Fruit fly (Drosophila melanogaster) whole organism, embryonic: ENCODE measurements around the gene PAN3.

Source experiments
- Atf-2 ChIP-seq: fragments of 200-800 bp; sonication (Bioruptor generic); optimal IDR thresholded peaks from 2 replicates; lab custom pipeline; 2016; ENCODE audit warnings: missing biosample characterization, missing genetic modification characterization
- Blimp-1 ChIP-seq: fragments of 200-800 bp; sonication (Bioruptor generic); optimal IDR thresholded peaks from 3 replicates; lab custom pipeline; 2018; ENCODE audit warnings: missing biosample characterization, missing genetic modification characterization, mild to moderate bottlenecking, moderate library complexity, missing genetic modification reagents
- BtbVII ChIP-seq: fragments of 200-800 bp; sonication (Bioruptor generic); optimal IDR thresholded peaks from 3 replicates; lab custom pipeline; 2017; ENCODE audit warnings: missing biosample characterization, mild to moderate bottlenecking, missing genetic modification characterization
- CG12659 ChIP-seq: fragments of 200-800 bp; sonication (Bioruptor generic); optimal IDR thresholded peaks from 3 replicates; lab custom pipeline; 2017; ENCODE audit warnings: mild to moderate bottlenecking, missing biosample characterization, missing genetic modification reagents, missing genetic modification characterization
- CG12769 ChIP-seq: fragments of 200-800 bp; sonication (Bioruptor generic); optimal IDR thresholded peaks from 2 replicates; lab custom pipeline; 2019; ENCODE audit warnings: missing biosample characterization, mild to moderate bottlenecking, missing genetic modification characterization, moderate library complexity
- CG13424 ChIP-seq: fragments of 200-800 bp; sonication (Bioruptor generic); optimal IDR thresholded peaks from 2 replicates; lab custom pipeline; 2019; ENCODE audit warnings: missing biosample characterization, mild to moderate bottlenecking, missing genetic modification characterization, moderate library complexity
- CG13894 ChIP-seq: fragments of 200-800 bp; sonication (Bioruptor generic); optimal IDR thresholded peaks from 3 replicates; lab custom pipeline; 2018; ENCODE audit warnings: missing biosample characterization, mild to moderate bottlenecking, missing genetic modification characterization, moderate library complexity
- CG1603 ChIP-seq: fragments of 200-800 bp; sonication (Bioruptor generic); optimal IDR thresholded peaks from 2 replicates; lab custom pipeline; 2019; ENCODE audit warnings: missing biosample characterization, mild to moderate bottlenecking, missing genetic modification characterization, moderate library complexity
- CG16863 ChIP-seq: fragments of 200-800 bp; sonication (Bioruptor generic); optimal IDR thresholded peaks from 3 replicates; lab custom pipeline; 2016; ENCODE audit warnings: missing biosample characterization, missing genetic modification characterization
- CG17328 ChIP-seq: fragments of 200-800 bp; sonication (Bioruptor generic); IDR thresholded peaks from 2 replicates; pipeline ENCODE4 v1.3.6; 2022; ENCODE audit warnings: missing biosample characterization, missing genetic modification characterization
- CG17802 ChIP-seq: fragments of 200-800 bp; sonication (Bioruptor generic); optimal IDR thresholded peaks from 2 replicates; lab custom pipeline; 2018; ENCODE audit warnings: missing biosample characterization, mild to moderate bottlenecking, missing genetic modification characterization, moderate library complexity
- CG1792 ChIP-seq: fragments of 200-800 bp; sonication (Bioruptor generic); optimal IDR thresholded peaks from 2 replicates; lab custom pipeline; 2016; ENCODE audit warnings: missing biosample characterization, missing genetic modification characterization
- CG31441 ChIP-seq: fragments of 200-800 bp; sonication (Bioruptor generic); IDR thresholded peaks from 2 replicates; pipeline ENCODE4 v1.3.6; 2022; ENCODE audit warnings: missing biosample characterization, missing genetic modification characterization
- CG4282 ChIP-seq: fragments of 200-800 bp; sonication (Bioruptor generic); optimal IDR thresholded peaks from 2 replicates; lab custom pipeline; 2016; ENCODE audit warnings: missing biosample characterization, missing genetic modification characterization
- CG4328 ChIP-seq: fragments of 200-800 bp; sonication (Bioruptor generic); optimal IDR thresholded peaks from 3 replicates; lab custom pipeline; 2017; ENCODE audit warnings: missing biosample characterization, missing genetic modification reagents, missing genetic modification characterization
- CG6683 ChIP-seq: fragments of 200-800 bp; sonication (Bioruptor generic); optimal IDR thresholded peaks from 2 replicates; lab custom pipeline; 2017; ENCODE audit warnings: missing biosample characterization, mild to moderate bottlenecking, missing genetic modification characterization, missing genetic modification reagents
- CG6765 ChIP-seq: fragments of 200-800 bp; sonication (Bioruptor generic); optimal IDR thresholded peaks from 3 replicates; lab custom pipeline; 2017; ENCODE audit warnings: missing biosample characterization, mild to moderate bottlenecking, missing genetic modification characterization
- CG6813 ChIP-seq: fragments of 200-800 bp; sonication (Bioruptor generic); optimal IDR thresholded peaks from 2 replicates; lab custom pipeline; 2017; ENCODE audit warnings: missing biosample characterization, missing genetic modification characterization, mild to moderate bottlenecking, moderate library complexity, missing genetic modification reagents
- CG7745 ChIP-seq: fragments of 200-800 bp; sonication (Bioruptor generic); optimal IDR thresholded peaks from 2 replicates; lab custom pipeline; 2018; ENCODE audit warnings: missing biosample characterization, mild to moderate bottlenecking, missing genetic modification characterization, moderate library complexity
- CG7839 ChIP-seq: fragments of 200-800 bp; sonication (Bioruptor generic); optimal IDR thresholded peaks from 3 replicates; lab custom pipeline; 2018; ENCODE audit warnings: missing biosample characterization, mild to moderate bottlenecking, missing genetic modification characterization, moderate library complexity
- CG7928 ChIP-seq: fragments of 200-800 bp; sonication (Bioruptor generic); optimal IDR thresholded peaks from 2 replicates; lab custom pipeline; 2017; ENCODE audit warnings: missing biosample characterization, mild to moderate bottlenecking, missing genetic modification characterization
- CG8290 ChIP-seq, 3 experiments: fragments of 200-800 bp; sonication (Bioruptor generic); optimal IDR thresholded peaks; 2 replicates each; lab custom pipeline; 2016 to 2019; ENCODE audit warnings: missing biosample characterization in 3 of 3, missing genetic modification characterization in 3 of 3, mild to moderate bottlenecking in 2 of 3, moderate library complexity in 1 of 3
- CG9817 ChIP-seq: fragments of 200-800 bp; sonication (Bioruptor generic); optimal IDR thresholded peaks from 2 replicates; lab custom pipeline; 2018; ENCODE audit warnings: missing biosample characterization, mild to moderate bottlenecking, missing genetic modification characterization, moderate library complexity
- Dad ChIP-seq: fragments of 200-800 bp; sonication (Bioruptor generic); optimal IDR thresholded peaks from 3 replicates; lab custom pipeline; 2016; ENCODE audit warnings: missing biosample characterization, missing genetic modification characterization
- Dfd ChIP-seq, 2 experiments: fragments of >200 bp; optimal IDR thresholded peaks; 2 replicates each; lab custom pipeline; 2017; ENCODE audit warnings: missing biosample characterization in 2 of 2, missing genetic modification characterization in 2 of 2
- Doc2 ChIP-seq: fragments of 200-800 bp; sonication (Bioruptor generic); IDR thresholded peaks from 2 replicates; pipeline ENCODE4 v1.3.6; 2022; ENCODE audit warnings: missing biosample characterization, missing genetic modification characterization
- Ets65A ChIP-seq: fragments of 200-800 bp; sonication (Bioruptor generic); peaks from one replicate; lab custom pipeline; 2016; ENCODE audit warnings: missing biosample characterization, missing genetic modification characterization
- Hand ChIP-seq: fragments of 200-800 bp; sonication (Bioruptor generic); optimal IDR thresholded peaks from 2 replicates; lab custom pipeline; 2017; ENCODE audit warnings: mild to moderate bottlenecking, missing biosample characterization, missing genetic modification reagents, missing genetic modification characterization
- Hmr ChIP-seq: fragments of 200-800 bp; sonication (Bioruptor generic); optimal IDR thresholded peaks from 3 replicates; lab custom pipeline; 2017; ENCODE audit warnings: mild to moderate bottlenecking, missing biosample characterization, missing genetic modification reagents, missing genetic modification characterization
- Max ChIP-seq: fragments of 200-800 bp; sonication (Bioruptor generic); optimal IDR thresholded peaks from 2 replicates; lab custom pipeline; 2016; ENCODE audit warnings: missing biosample characterization, mild to moderate bottlenecking, missing genetic modification characterization
- Oli ChIP-seq: fragments of 200-800 bp; sonication (Bioruptor generic); optimal IDR thresholded peaks from 2 replicates; lab custom pipeline; 2018; ENCODE audit warnings: missing biosample characterization, mild to moderate bottlenecking, missing genetic modification characterization, moderate library complexity
- Poxn ChIP-seq: fragments of 200-800 bp; sonication (Bioruptor generic); IDR thresholded peaks from 2 replicates; pipeline ENCODE4 v1.3.6; 2022; ENCODE audit warnings: missing biosample characterization, missing genetic modification characterization
- Xrp1 ChIP-seq: fragments of 200-800 bp; sonication (Bioruptor generic); IDR thresholded peaks from 2 replicates; pipeline ENCODE4 v1.3.6; 2022; ENCODE audit warnings: missing biosample characterization, missing genetic modification characterization
- abd-A ChIP-seq: fragments of 200-800 bp; sonication (Bioruptor generic); optimal IDR thresholded peaks from 3 replicates; lab custom pipeline; 2019; ENCODE audit warnings: missing biosample characterization, mild to moderate bottlenecking, missing genetic modification characterization, moderate library complexity
- bowl ChIP-seq: fragments of 200-800 bp; sonication (Bioruptor generic); IDR thresholded peaks from 2 replicates; pipeline ENCODE4 v1.3.6; 2022; ENCODE audit warnings: missing biosample characterization, missing genetic modification characterization
- btn ChIP-seq: fragments of 200-800 bp; sonication (Bioruptor generic); optimal IDR thresholded peaks from 2 replicates; lab custom pipeline; 2016; ENCODE audit warnings: missing biosample characterization, missing genetic modification characterization
- chinmo ChIP-seq: fragments of 200-800 bp; sonication (Bioruptor generic); IDR thresholded peaks from 4 replicates; pipeline ENCODE4 v1.3.6; 2022; ENCODE audit warnings: missing biosample characterization, missing genetic modification characterization; ENCODE audit not compliant: partially characterized antibody
- dmrt11E ChIP-seq: fragments of 200-800 bp; sonication (Bioruptor generic); optimal IDR thresholded peaks from 3 replicates; lab custom pipeline; 2018; ENCODE audit warnings: missing biosample characterization, mild to moderate bottlenecking, missing genetic modification characterization, moderate library complexity
- dmrt99B ChIP-seq: fragments of 200-800 bp; sonication (Bioruptor generic); optimal IDR thresholded peaks from 2 replicates; lab custom pipeline; 2018; ENCODE audit warnings: missing biosample characterization, mild to moderate bottlenecking, missing genetic modification characterization, moderate library complexity
- ems ChIP-seq: fragments of 200-800 bp; sonication (Bioruptor generic); optimal IDR thresholded peaks from 3 replicates; lab custom pipeline; 2016; ENCODE audit warnings: missing biosample characterization, missing genetic modification characterization
- eyg ChIP-seq: fragments of 200-800 bp; sonication (Bioruptor generic); optimal IDR thresholded peaks from 3 replicates; lab custom pipeline; 2016; ENCODE audit warnings: missing biosample characterization, missing genetic modification characterization
- hkb ChIP-seq, 2 experiments: fragments of 200-800 bp in 1 of 2; fragments of >200 bp in 1 of 2; sonication (Bioruptor generic) in 1 of 2; IDR thresholded peaks in 1 of 2; optimal IDR thresholded peaks in 1 of 2; 2 replicates each; pipeline versions ENCODE4 v1.3.6 to Lab custom; 2017 to 2022; ENCODE audit warnings: missing biosample characterization in 1 of 2, missing genetic modification characterization in 1 of 2
- kni ChIP-seq: fragments of 200-800 bp; sonication (Bioruptor generic); optimal IDR thresholded peaks from 3 replicates; lab custom pipeline; 2017; ENCODE audit warnings: mild to moderate bottlenecking, missing biosample characterization, missing genetic modification reagents, missing genetic modification characterization
- nmo ChIP-seq: fragments of 200-800 bp; sonication (Bioruptor generic); optimal IDR thresholded peaks from 2 replicates; lab custom pipeline; 2018; ENCODE audit warnings: missing biosample characterization, mild to moderate bottlenecking, missing genetic modification characterization, moderate library complexity
- onecut ChIP-seq: fragments of 200-800 bp; sonication (Bioruptor generic); IDR thresholded peaks from 2 replicates; pipeline ENCODE4 v1.3.6; 2022; ENCODE audit warnings: missing biosample characterization, missing genetic modification characterization
- ranshi ChIP-seq: fragments of 200-800 bp; sonication (Bioruptor generic); IDR thresholded peaks from 2 replicates; pipeline ENCODE4 v1.3.6; 2022; ENCODE audit warnings: missing biosample characterization, missing genetic modification characterization

PAN3 gene

DNA sequence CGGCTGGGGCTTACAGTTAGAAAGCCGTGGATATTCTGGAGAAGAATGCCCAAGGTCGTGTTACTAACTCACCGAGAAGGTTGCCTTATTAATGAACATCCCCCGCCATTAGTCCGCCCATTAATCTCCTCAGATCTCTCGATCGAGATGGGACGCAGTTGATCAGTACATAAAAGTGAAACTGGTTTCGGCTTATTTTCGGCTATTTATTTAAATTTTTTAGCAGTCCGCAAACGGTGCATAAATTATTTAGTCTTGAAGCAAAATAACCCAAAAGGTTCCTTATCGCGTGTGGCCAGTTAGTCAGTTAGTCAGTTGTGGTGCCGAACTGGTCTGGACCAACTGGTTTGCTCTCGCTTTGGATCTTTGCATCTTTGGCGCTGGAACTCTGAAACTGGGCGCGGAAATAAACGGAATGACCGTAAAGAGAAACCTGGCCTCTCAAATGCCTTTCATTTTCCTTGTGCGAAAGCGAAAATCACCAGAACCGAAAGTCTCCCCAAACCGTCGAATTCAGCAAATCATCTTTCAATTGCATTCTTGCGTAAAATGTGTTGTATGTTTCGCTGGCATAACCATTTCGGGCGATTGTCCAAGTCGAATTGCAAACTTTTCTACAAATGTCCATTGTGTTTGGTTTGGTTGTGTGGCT is 28.0 kb downstream of the PAN3 start (continued):
- no peak for TF ChIP-seq CG31441 (GFP tag; lab: Robert Waterston, UW)
- no peak for TF ChIP-seq CG6813 (GFP tag; lab: Kevin White, UChicago)
- no peak for TF ChIP-seq CG6683 (GFP tag; lab: Kevin White, UChicago)
- peak; percentile 49 for TF ChIP-seq CG12769
- TF ChIP-seq CG4282 (GFP tag; lab: Kevin White, UChicago), result no peak
- TF ChIP-seq btn (GFP tag; lab: Kevin White, UChicago), result no peak
- TF ChIP-seq CG6765 (GFP tag; lab: Kevin White, UChicago), result no peak
- TF ChIP-seq ranshi (GFP tag; lab: Robert Waterston, UW), result no peak
- TF ChIP-seq CG16863 (GFP tag; lab: Kevin White, UChicago), result no peak
- no peak for TF ChIP-seq CG1792 (GFP tag; lab: Kevin White, UChicago)
- peak; percentile 77; the same call in 2 of the 4 replicates for TF ChIP-seq chinmo
- TF ChIP-seq CG8290 (GFP tag; optimal IDR thresholded peaks at IDR 0.05; lab: Kevin White, UChicago), result no peak
- no peak for TF ChIP-seq CG8290 (tag; optimal IDR thresholded peaks at IDR 0.05; lab: Kevin White, UChicago)
- no peak for TF ChIP-seq Max (GFP tag; lab: Kevin White, UChicago)
- TF ChIP-seq bowl (GFP tag; lab: Robert Waterston, UW), result no peak
- no peak for TF ChIP-seq dmrt99B (tag; lab: Kevin White, UChicago)
- TF ChIP-seq CG17802 (tag; lab: Kevin White, UChicago), result no peak
- no peak for TF ChIP-seq CG9817 (tag; lab: Kevin White, UChicago)
- TF ChIP-seq CG7839 (tag; lab: Kevin White, UChicago), result no peak
- no peak for TF ChIP-seq ems (GFP tag; lab: Kevin White, UChicago)
- no peak for TF ChIP-seq CG7745
- TF ChIP-seq Hand, result no peak
- no peak for TF ChIP-seq CG12659 (GFP tag; lab: Kevin White, UChicago)
- TF ChIP-seq CG13894 (tag; lab: Kevin White, UChicago), result peak; percentile 44
- peak; percentile 76 for TF ChIP-seq Blimp-1
- TF ChIP-seq Xrp1 (GFP tag; lab: Robert Waterston, UW), result no peak
- TF ChIP-seq dmrt11E, result no peak
- no peak for TF ChIP-seq CG7928 (GFP tag; lab: Kevin White, UChicago)
- no peak for TF ChIP-seq CG13424 (tag; lab: Kevin White, UChicago)
- TF ChIP-seq Hmr, result no peak
- TF ChIP-seq onecut (GFP tag; lab: Robert Waterston, UW), result no peak
- no peak for TF ChIP-seq Doc2 (GFP tag; lab: Robert Waterston, UW)
- no peak for TF ChIP-seq Dfd (GFP tag; optimal IDR thresholded peaks at IDR 0.05; lab: Kevin White, UChicago)
- TF ChIP-seq Ets65A, result peak; percentile 72
- TF ChIP-seq nmo (GFP tag; lab: Kevin White, UChicago), result no peak
- no peak for TF ChIP-seq Oli (tag; lab: Kevin White, UChicago)
- no peak for TF ChIP-seq CG17328 (GFP tag; lab: Robert Waterston, UW)
- no peak for TF ChIP-seq CG1603 (tag; lab: Kevin White, UChicago)
- no peak for TF ChIP-seq hkb (optimal IDR thresholded peaks at IDR 0.05; lab: Kevin White, UChicago)
- TF ChIP-seq hkb (GFP tag; IDR thresholded peaks at IDR 0.05; lab: Robert Waterston, UW), result no peak
- no peak for TF ChIP-seq kni (GFP tag; lab: Kevin White, UChicago)
- TF ChIP-seq Dad (GFP tag; lab: Kevin White, UChicago), result no peak
- no peak for TF ChIP-seq eyg
- no peak for TF ChIP-seq CG4328 (GFP tag; lab: Kevin White, UChicago)
- TF ChIP-seq BtbVII (GFP tag; lab: Kevin White, UChicago), result no peak
- no peak for TF ChIP-seq Atf-2 (GFP tag; lab: Kevin White, UChicago)
- no peak for TF ChIP-seq Poxn
- peak; percentile 70 for TF ChIP-seq abd-A
